Worm (Caenorhabditis elegans): ENCODE data around the gene col-20.

Gene col-20

ce11 chrII:4879629-4880028 lies 9.0 kb upstream of the col-20 start, which contains the start of gene gst-6:
TSS of gene gst-6 (plus strand) at chrII:4879891.
- TF ChIP-seq fos-1 (tag; optimal IDR thresholded peaks at IDR 0.05): peak; percentile 61
- TF ChIP-seq mab-5 (tag; optimal IDR thresholded peaks at IDR 0.05): no peak
- TF ChIP-seq skn-1 (tag; optimal IDR thresholded peaks at IDR 0.05): peak; percentile 46

- TF ChIP-seq sem-4 (tag; optimal IDR thresholded peaks at IDR 0.05) (peak; percentile 33), blmp-1 (tag; optimal IDR thresholded peaks at IDR 0.05; ENCODE audit: insufficient read depth) (peak; percentile 97), snpc-4 (tag; optimal IDR thresholded peaks at IDR 0.05) (no peak), nhr-25 (tag; optimal IDR thresholded peaks at IDR 0.05) (peak; percentile 15), C34F6.9 (tag; optimal IDR thresholded peaks at IDR 0.05) (no peak), sma-9 (GFP tag; optimal IDR thresholded peaks at IDR 0.05) (peak; percentile 15), sma-9 (tag; optimal IDR thresholded peaks at IDR 0.05) (no peak), nhr-21 (tag; optimal IDR thresholded peaks at IDR 0.05) (peak; percentile 21)
Observed at ce11 chrII:4876091-4876490, 5.5 kb upstream of the col-20 start, which contains the start of gene F11G11.13. TSS of gene F11G11.13 (minus strand) at chrII:4876179.

ce11 chrII:4874335-4874861 lies 3.8 kb upstream of the col-20 start, which contains the start of gene F11G11.15:
TSS of gene F11G11.15 (plus strand) at chrII:4874845.
- no peak for TF ChIP-seq mdl-1 (tag; optimal IDR thresholded peaks at IDR 0.05)
- TF ChIP-seq nhr-21 (tag; optimal IDR thresholded peaks at IDR 0.05): peak; percentile 32
- peak; percentile 63 for TF ChIP-seq blmp-1 (tag; optimal IDR thresholded peaks at IDR 0.05; ENCODE audit: insufficient read depth)
- no peak for TF ChIP-seq ceh-82 (tag; optimal IDR thresholded peaks at IDR 0.05)
- peak; percentile 40 for TF ChIP-seq nhr-25 (tag; optimal IDR thresholded peaks at IDR 0.05)
- TF ChIP-seq fos-1 (tag; optimal IDR thresholded peaks at IDR 0.05): no peak
- no peak for TF ChIP-seq nhr-237 (tag; optimal IDR thresholded peaks at IDR 0.05)
- TF ChIP-seq ZK546.5 (tag; optimal IDR thresholded peaks at IDR 0.05): no peak
- no peak for TF ChIP-seq ztf-11 (tag; optimal IDR thresholded peaks at IDR 0.05)
- TF ChIP-seq ceh-16 (tag; optimal IDR thresholded peaks at IDR 0.05): no peak
- TF ChIP-seq egl-27 (tag; optimal IDR thresholded peaks at IDR 0.05): no peak

ce11 chrII:4873029-4873428 lies 2.4 kb upstream of the col-20 start, which contains the start of gene col-73:
TSS of gene col-73 (minus strand) at chrII:4873129.
- no peak for TF ChIP-seq unc-62 (GFP tag; optimal IDR thresholded peaks at IDR 0.05)
- TF ChIP-seq lsy-2 (tag; optimal IDR thresholded peaks at IDR 0.05): no peak
- TF ChIP-seq nhr-21 (tag; optimal IDR thresholded peaks at IDR 0.05): no peak
- no peak for TF ChIP-seq nhr-12 (tag; optimal IDR thresholded peaks at IDR 0.05)
- no peak for TF ChIP-seq peb-1 (tag; optimal IDR thresholded peaks at IDR 0.05)
- no peak for TF ChIP-seq ztf-11 (tag; optimal IDR thresholded peaks at IDR 0.05)
- TF ChIP-seq fos-1 (tag; optimal IDR thresholded peaks at IDR 0.05): no peak
- no peak for TF ChIP-seq F13H6.1 (tag; optimal IDR thresholded peaks at IDR 0.05)
- TF ChIP-seq R02D3.7 (tag; optimal IDR thresholded peaks at IDR 0.05): no peak
- no peak for TF ChIP-seq ztf-4 (tag; optimal IDR thresholded peaks at IDR 0.05)
- TF ChIP-seq sma-9 (GFP tag; optimal IDR thresholded peaks at IDR 0.05): no peak
- TF ChIP-seq sma-9 (tag; optimal IDR thresholded peaks at IDR 0.05): no peak
- TF ChIP-seq Y55F3AM.14 (GFP tag; optimal IDR thresholded peaks at IDR 0.05): no peak
- no peak for TF ChIP-seq unc-39 (tag; optimal IDR thresholded peaks at IDR 0.05)
- TF ChIP-seq elt-3 (tag; optimal IDR thresholded peaks at IDR 0.05): no peak
- TF ChIP-seq dmd-4 (tag; optimal IDR thresholded peaks at IDR 0.05): no peak
- TF ChIP-seq ZK546.5 (tag; optimal IDR thresholded peaks at IDR 0.05): no peak
- no peak for TF ChIP-seq mab-5 (tag; optimal IDR thresholded peaks at IDR 0.05)

- TF ChIP-seq lin-13 (GFP tag; optimal IDR thresholded peaks at IDR 0.05) (no peak), blmp-1 (tag; optimal IDR thresholded peaks at IDR 0.05; ENCODE audit: insufficient read depth) (peak; percentile 53), F13H6.1 (tag; optimal IDR thresholded peaks at IDR 0.05) (no peak), dmd-4 (tag; optimal IDR thresholded peaks at IDR 0.05) (no peak)
Observed at ce11 chrII:4871834-4872233, 1.2 kb upstream of the col-20 start.

ce11 chrII:4869793-4870343 lies 723 bp downstream of the col-20 start:
- no peak for TF ChIP-seq elt-1 (tag; optimal IDR thresholded peaks at IDR 0.05)
- TF ChIP-seq nhr-77 (tag; optimal IDR thresholded peaks at IDR 0.05): no peak
- no peak for TF ChIP-seq lin-13 (GFP tag; optimal IDR thresholded peaks at IDR 0.05)
- TF ChIP-seq unc-55 (GFP tag; optimal IDR thresholded peaks at IDR 0.05): no peak
- TF ChIP-seq blmp-1 (tag; optimal IDR thresholded peaks at IDR 0.05; ENCODE audit: insufficient read depth): no peak
- TF ChIP-seq mbf-1 (tag; optimal IDR thresholded peaks at IDR 0.05): no peak
- TF ChIP-seq R02D3.7 (tag; optimal IDR thresholded peaks at IDR 0.05): no peak
- TF ChIP-seq C34F6.9 (tag; optimal IDR thresholded peaks at IDR 0.05): no peak
- TF ChIP-seq ztf-11 (tag; optimal IDR thresholded peaks at IDR 0.05): no peak
- TF ChIP-seq Y55F3AM.14 (GFP tag; optimal IDR thresholded peaks at IDR 0.05): no peak
- no peak for TF ChIP-seq ama-1 (optimal IDR thresholded peaks at IDR 0.05)
- no peak for TF ChIP-seq nhr-21 (tag; optimal IDR thresholded peaks at IDR 0.05)
- TF ChIP-seq mdl-1 (tag; optimal IDR thresholded peaks at IDR 0.05): no peak
- no peak for TF ChIP-seq unc-39 (tag; optimal IDR thresholded peaks at IDR 0.05)
- TF ChIP-seq ceh-82 (tag; optimal IDR thresholded peaks at IDR 0.05): no peak

All from whole organism, L2 larva.